Fruit fly (Drosophila melanogaster): ENCODE results near the gene CG14668.

- TF ChIP-seq CG10348 (GFP tag; IDR thresholded peaks at IDR 0.05) (no peak), CG17806 (tag; optimal IDR thresholded peaks at IDR 0.05) (no peak), CG8301 (tag; optimal IDR thresholded peaks at IDR 0.05) (no peak)
Measured at dm6 chr3R:5392621-5393020, 5.2 kb upstream of the CG14668 start, which contains the start of gene kkv.
